Fruit fly (Drosophila melanogaster): ENCODE measurements around the gene CG13085.

CG13085 gene

DNA sequence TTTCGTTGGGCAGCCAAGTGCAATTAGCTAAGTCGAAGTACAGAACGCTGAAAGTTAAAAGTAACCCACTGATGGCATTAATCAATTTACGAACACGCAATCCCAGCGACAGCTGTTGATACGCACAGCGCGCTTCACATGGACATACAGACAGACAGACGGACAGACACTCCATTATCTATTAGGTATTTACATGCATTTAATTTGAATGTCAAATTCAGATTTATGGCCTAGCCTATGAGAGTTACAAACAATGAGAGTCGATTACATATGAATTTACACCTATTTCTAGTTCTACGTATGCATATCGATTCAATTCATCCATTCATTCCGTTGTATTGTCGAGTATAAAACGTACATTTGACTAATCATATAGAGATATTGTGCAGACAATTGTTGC, 18.8 kb downstream of the CG13085 start, which contains the start of gene CG10237:
Gene CG10237 (minus strand): TSS at position 101 of the 400 bp plus-strand sequence.
- no peak for TF ChIP-seq CG8478 (optimal IDR thresholded peaks at IDR 0.05)
- TF ChIP-seq CTCF (optimal IDR thresholded peaks at IDR 0.05): no peak

DNA sequence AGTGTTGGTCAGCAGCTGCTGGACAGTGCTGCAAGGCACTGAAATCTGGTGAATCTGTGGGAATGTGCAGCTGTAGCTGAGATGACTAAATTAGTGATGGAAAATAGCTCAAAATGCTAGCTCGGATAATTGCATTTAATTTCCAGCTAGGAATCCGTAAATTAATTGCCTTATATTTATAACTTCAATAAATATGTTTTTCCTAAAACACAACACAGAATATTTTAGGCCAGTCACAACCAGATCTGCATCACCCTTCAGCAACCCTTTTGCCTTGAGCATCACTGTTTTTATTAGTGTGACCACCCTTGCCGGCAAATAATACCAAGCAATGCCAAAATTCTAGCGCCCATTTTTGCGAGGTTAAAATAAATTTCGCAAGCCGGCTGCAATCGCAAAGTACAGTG, 20.9 kb downstream of the CG13085 start, which contains the start of gene Hs2st:
Gene Hs2st (minus strand): TSS at position 17 of the 407 bp plus-strand sequence.
- TF ChIP-seq CG8478 (optimal IDR thresholded peaks at IDR 0.05) (no peak), CTCF (optimal IDR thresholded peaks at IDR 0.05) (no peak)

DNA sequence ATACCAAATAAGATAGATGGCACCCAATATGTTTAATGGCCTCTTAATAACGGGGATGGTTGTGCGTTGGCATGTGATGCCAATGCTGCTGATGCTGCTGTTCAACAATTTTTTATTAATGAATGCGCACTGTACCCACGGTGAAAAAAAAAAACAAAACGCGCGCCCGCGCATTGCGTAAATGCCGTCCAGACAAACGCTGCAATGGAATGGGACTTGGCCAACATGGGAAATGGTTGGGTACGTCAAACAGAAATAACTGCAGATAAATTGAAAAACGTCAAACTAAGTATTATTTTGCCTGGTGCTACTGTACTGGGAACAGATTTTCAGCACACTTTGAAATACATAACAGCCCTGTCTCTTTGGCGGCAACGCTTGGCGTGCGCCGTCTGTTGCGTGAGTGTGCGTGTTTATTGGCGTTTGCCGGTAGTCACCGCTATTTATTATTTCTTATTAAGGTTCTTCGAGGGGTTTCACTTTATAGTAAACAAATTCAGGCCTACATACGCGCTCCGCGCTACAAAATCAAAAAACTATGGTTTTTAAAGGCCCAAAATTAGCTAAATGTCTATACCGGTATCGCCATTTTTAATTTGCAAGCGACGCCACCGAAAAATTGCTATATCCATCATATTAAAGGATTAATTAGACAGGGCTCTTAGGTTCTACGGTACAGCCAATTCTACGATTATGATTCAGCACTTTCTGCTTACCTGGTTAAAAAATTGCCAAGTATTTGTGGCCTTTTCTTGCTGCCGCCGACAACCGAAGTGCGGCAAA, 28.9 kb downstream of the CG13085 start:
- TF ChIP-seq CG8478 (optimal IDR thresholded peaks at IDR 0.05) (no peak), CTCF (optimal IDR thresholded peaks at IDR 0.05) (no peak)

DNA sequence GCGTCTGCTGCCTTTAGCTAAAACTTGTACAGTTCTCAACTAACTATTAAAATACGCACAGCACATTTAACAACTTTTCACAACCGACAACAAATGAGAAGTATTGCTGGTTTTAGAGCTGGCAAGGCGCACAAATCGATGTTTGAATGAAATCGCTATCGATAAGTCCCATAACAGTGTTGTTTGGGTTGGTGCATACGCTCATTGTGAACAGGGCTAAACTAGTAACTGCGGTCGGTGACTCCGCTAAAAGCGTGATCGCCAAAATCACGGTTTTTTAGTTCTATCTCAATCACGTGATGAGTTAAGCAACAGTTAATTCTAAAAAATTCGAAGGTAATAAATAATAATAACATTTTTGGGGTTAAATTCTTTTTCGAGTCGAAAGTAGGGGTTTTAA, 29.5 kb downstream of the CG13085 start, which contains the start of gene Top2:
Gene Top2 (minus strand): TSS at position 110 of the 400 bp plus-strand sequence.
- TF ChIP-seq CTCF (optimal IDR thresholded peaks at IDR 0.05) (peak; percentile 72 to 74), CG8478 (optimal IDR thresholded peaks at IDR 0.05) (no peak)

DNA sequence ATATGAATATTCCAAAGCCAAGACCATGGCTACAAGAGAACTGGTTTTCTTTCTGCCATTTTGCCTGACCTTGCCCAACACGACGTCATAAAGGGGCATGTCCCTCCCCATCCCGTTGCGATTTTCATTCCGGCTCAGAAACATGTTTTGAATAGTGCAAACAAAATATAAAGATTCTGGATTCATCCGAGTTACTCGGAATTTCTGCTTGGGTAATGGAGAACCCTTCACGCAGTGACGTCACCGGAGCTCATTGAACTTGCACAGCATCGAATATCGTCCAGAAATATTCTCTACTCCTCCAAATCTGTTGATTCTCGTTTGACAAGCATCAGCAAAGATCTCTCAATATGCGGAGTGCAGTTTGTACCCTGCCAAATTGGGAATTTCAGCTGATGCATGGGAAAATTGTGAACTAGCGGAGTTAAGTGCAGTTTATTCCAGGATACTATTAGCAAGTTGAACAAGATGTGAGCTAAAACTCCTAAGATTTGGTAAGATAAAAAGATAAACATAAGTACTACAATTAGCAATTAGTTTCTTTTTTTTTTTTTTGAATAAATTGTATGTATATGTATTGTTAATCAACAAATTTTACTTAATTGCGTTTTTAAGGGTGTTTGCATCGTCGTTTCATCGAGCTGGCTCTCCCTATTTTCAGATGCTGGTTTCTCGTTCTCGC, 30.4 kb downstream of the CG13085 start, which contains the start of gene CG10026:
Gene CG10026 (plus strand): TSS at position 187 of the 682 bp plus-strand sequence.
- no peak for TF ChIP-seq CG8478 (optimal IDR thresholded peaks at IDR 0.05)
- TF ChIP-seq CTCF (optimal IDR thresholded peaks at IDR 0.05): no peak

DNA sequence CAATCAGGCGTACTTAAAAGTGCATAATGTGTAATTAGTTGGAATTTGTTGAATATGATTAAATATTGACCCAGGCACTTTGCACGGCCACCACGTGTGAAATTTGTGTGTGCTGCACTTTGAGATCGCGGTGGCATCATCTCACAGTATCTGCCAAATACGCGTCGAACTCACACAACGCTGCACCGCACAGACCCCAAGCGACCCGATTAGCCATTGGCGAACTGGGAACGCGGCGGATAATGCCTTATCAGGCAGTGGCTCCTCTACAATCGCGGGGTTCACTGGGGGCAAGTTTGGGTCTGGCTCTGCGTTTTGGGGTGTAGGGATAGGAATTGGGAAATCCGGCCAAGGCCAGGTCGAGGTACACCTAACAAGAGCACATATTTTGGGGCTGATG, 31.4 kb downstream of the CG13085 start:
- TF ChIP-seq CG8478 (optimal IDR thresholded peaks at IDR 0.05): no peak

DNA sequence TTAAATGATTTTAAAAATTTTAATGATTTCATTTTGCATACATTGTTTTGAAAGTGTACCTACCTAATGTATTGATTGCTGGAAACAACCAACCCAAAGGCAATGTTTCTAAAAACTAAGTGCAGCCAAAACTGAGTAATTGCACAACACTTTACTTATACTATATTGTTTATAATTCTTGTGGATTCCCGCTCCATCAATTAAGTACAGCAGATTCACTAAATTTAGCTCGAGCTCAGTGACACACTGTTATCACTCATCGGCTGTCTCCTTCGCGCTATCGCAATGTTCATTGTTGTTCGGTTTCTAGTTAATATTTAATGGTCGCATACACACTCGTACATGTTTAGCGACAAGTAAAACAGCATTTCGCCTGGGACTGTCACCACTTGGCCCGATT, 31.9 kb downstream of the CG13085 start:
- TF ChIP-seq CG8478 (optimal IDR thresholded peaks at IDR 0.05) (no peak), CTCF (optimal IDR thresholded peaks at IDR 0.05) (no peak)

DNA sequence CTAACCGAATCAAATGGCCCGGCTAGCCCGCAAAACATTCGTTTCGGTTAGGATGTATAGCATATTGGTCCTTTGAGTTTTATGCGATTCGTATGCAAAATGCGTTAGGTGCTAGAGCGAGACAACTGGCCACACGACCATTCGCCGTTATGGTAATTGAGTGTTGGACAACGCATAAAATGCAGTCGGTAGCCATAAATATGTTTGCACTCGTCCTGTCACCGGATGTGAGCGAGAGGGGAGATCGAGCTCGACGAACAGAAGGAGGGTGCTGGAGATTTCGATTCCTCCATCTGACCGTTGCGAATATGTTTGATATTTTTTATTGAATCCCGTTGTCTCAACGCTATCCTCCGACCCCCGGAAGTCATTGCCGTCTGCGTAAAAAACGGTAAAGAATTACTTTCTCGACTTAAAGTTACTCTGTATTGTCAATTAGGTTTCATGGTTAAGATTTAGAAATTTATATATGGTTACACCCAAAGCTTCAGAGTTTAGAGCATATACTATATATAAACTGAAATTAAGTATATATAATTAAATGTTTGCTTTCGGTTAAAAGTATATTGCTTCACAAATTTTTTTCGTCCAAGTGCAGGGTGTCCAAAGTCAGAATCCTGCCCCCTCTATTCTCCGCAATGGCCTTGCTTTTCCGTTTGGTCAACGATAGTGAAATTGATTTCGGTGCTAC, 34.2 kb downstream of the CG13085 start:
- TF ChIP-seq CG8478 (optimal IDR thresholded peaks at IDR 0.05) (no peak), CTCF (optimal IDR thresholded peaks at IDR 0.05) (no peak)

DNA sequence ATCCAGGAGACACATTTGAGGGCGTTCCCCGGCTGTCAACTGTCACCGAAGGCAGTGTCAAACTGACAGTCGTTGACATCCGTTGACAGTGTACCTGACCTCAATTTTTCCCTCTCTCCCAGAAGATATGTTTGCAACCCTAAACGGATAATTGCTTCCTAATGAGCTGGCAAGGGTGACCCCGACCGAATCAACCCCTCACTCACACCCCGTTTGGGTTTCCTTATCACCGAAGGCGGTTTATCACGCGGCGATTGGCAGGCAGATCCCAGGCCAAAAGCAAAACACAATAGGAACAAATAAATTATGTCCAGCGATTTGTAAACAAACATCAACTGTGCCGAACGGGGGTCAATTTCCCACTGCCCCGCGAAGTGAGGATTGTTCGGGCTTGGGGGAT, 35.6 kb downstream of the CG13085 start:
- TF ChIP-seq CG8478 (optimal IDR thresholded peaks at IDR 0.05): no peak
- no peak for TF ChIP-seq CTCF (optimal IDR thresholded peaks at IDR 0.05)

DNA sequence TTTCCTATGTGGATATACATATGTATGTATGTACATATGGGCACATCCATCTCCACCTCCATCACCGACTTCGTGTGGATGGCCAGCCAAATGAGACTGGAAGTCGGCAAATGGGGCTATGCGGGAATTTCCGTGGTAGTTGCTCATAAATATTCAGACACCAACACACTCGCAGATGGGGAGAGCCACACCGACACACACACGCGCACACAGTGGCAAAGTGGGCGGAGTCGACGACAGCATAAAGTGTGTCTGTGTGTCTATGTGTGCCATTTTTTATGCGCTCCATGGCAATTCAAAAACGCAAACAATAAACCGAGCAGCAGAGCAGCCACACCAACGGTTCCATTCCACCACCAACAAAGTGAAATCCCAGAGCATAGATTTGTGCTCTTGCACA, 39.0 kb downstream of the CG13085 start:
- TF ChIP-seq CG8478 (optimal IDR thresholded peaks at IDR 0.05) (no peak), CTCF (optimal IDR thresholded peaks at IDR 0.05) (no peak)

DNA sequence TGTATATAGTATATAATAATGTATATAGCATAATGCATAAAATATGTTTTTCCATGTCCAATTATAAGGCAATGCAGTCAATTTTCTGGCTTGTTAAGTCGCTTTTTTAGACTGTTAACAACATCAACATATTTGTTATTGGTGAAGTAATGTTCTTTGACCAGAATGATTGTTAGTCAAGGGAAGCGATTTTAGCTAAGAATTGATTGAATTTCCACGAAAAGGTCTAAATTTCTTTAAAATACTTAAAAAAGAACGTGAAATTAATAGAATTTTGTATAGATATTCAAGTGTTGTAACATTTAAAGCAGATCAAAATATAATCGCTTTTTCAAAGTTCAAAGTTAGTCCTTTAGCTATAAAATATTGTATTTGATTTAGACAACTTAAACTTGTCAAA, 39.6 kb downstream of the CG13085 start:
- TF ChIP-seq CG8478 (optimal IDR thresholded peaks at IDR 0.05) (no peak), CTCF (optimal IDR thresholded peaks at IDR 0.05) (no peak)

DNA sequence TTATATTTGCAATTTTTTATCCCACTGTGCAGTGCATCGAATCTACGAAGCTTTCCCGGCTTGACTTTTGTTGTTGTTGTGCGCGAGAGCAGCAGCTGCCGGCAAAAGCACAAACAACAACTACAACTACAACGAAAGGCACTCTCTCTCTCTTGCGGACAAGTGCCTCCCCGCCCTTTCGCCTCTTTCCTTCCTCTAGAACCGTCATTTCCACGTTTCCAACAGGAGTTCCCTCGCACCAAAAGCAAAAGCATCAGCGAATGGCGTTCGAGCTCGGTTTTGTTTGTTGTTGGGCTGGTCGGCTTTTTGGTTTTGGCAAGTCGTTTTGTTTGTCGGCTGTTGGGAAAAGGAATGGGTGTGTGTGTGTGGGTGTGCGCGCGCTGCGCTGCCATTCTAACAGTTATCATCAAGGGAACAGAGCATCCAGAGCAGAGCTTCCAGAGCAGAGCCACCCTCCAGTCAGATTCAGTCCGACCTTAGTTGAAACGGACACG, 40.0 kb downstream of the CG13085 start, which contains the start of gene tj:
Gene tj (plus strand): TSS at position 444 of the 494 bp plus-strand sequence.
- TF ChIP-seq CTCF (optimal IDR thresholded peaks at IDR 0.05): no peak
- TF ChIP-seq CG8478 (optimal IDR thresholded peaks at IDR 0.05): no peak

DNA sequence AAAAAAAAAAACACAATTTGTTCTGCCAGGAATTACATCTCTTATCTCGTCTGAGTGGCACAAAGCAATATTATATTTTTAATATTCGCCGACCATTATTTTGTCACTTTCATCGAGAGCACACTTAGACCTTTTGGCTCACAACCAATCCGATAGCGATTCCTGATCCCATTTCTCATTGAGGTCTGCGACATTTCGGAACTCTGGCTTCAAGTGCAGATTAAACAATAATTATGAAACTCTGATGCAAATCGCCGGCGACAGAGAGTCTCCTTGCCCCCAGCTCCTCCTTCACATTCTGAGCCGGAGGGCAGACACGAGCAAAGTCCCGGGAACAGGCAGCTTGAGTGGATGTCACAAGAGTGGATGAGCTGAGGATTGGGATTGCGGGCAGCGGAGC, 45.2 kb downstream of the CG13085 start:
- TF ChIP-seq CTCF (optimal IDR thresholded peaks at IDR 0.05) (no peak), CG8478 (optimal IDR thresholded peaks at IDR 0.05) (no peak)

DNA sequence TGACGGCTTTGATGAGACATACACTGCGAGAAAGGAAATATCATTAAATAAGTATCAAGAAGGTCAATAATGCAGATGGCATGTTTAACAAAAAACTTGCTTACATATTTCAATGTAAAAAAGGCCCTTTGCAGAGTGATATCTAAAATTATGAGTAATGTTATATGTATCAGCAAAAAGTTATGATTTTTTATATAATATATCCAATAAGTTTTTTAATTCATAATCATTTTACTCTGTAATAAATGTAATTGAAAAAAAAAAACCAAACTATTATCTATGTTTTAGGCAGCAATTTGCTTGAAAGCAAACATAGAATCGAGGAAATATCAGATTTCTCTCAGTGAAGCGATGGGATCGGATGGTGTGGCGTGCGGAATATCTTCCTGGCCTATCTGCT, 45.9 kb downstream of the CG13085 start:
- TF ChIP-seq CG8478 (optimal IDR thresholded peaks at IDR 0.05) (no peak), CTCF (optimal IDR thresholded peaks at IDR 0.05) (no peak)

DNA sequence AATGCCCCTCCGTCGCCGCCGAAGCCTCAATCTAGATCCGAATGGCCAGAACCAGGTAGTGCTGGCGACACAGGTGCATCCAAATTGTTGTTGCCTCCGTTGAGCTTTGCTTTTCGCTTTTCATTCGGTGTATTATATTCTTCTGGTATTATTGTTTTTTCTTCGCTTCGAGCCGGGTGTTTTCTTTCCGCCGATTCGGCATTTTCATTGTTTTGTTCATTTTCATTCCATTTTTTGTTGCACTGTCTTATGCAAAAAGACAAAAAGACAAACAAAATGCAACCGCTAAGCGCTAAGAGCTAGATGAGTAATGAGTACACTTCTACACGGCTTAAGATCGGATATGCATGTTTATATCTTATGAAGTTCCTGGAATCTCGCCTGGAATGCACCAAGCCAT, 48.4 kb downstream of the CG13085 start:
- TF ChIP-seq CG8478 (optimal IDR thresholded peaks at IDR 0.05) (no peak), CTCF (optimal IDR thresholded peaks at IDR 0.05) (no peak)
